Worm (Caenorhabditis elegans) whole organism, L4/young adult: ENCODE data around the gene K11H12.10.

Experiments
- W03F9.2 ChIP-seq: fragments of 150-350 bp; optimal IDR thresholded peaks from 2 replicates; lab custom pipeline; 2014; ENCODE audit warnings: missing biosample characterization, missing genetic modification characterization
- him-1 ChIP-seq: sonication (generic microtip); optimal IDR thresholded peaks from 2 replicates; lab custom pipeline; 2016; ENCODE audit warnings: missing genotype, missing genetic modification reagents, missing genetic modification characterization, missing compliant biosample characterization

ce11 chrIV:707635-708034 lies 31.8 kb downstream of the K11H12.10 start, which contains the start of gene cutl-26:
- TF ChIP-seq him-1 (no peak), W03F9.2 (tag; lab: Kevin White, UChicago) (no peak)
